Worm (Caenorhabditis elegans) whole organism, L4/young adult: ENCODE results near the gene Y57A10A.29.

ENCODE experiments used
- W03F9.2 ChIP-seq: fragments of 150-350 bp; optimal IDR thresholded peaks from 2 replicates; lab custom pipeline; 2014; ENCODE audit warnings: missing biosample characterization, missing genetic modification characterization
- him-1 ChIP-seq: sonication (generic microtip); optimal IDR thresholded peaks from 2 replicates; lab custom pipeline; 2016; ENCODE audit warnings: missing genotype, missing genetic modification reagents, missing genetic modification characterization, missing compliant biosample characterization

DNA sequence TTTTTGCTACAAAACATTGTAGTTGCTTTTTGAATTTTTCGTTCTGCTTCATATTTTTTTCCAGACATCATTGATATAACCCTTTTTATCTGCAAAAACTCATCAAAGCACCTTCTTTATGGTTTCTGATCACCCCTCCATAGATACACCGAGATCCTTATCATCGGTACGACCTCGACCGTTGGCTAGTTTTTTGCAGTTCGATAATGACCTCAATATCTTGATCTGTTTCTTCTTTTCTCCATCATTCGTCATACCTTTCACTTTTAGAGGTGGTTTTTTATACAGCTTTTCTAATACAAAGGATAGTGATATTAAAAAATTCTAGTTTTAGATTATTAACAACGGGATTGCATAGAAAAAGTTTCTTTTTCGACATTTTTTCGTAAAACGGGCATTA, 39.9 kb upstream of the Y57A10A.29 start:
- TF ChIP-seq him-1 (tag; lab: Kevin White, UChicago) (no peak), W03F9.2 (no peak)
